Fruit fly (Drosophila melanogaster) Kc167 (cell line): ENCODE data around the gene CG32459.

Experiments
- Myc ChIP-seq: fragments of >200 bp; optimal IDR thresholded peaks from 2 replicates; lab custom pipeline; 2017; ENCODE audit warnings: missing external identifiers
- Sin3A ChIP-seq: fragments of >200 bp; optimal IDR thresholded peaks from 2 replicates; lab custom pipeline; 2018; ENCODE audit warnings: missing external identifiers
- h ChIP-seq: fragments of >200 bp; optimal IDR thresholded peaks from 3 replicates; lab custom pipeline; 2018; ENCODE audit warnings: missing external identifiers
- insv ChIP-seq: fragments of >200 bp; optimal IDR thresholded peaks from 3 replicates; lab custom pipeline; 2018; ENCODE audit warnings: missing external identifiers
- psq ChIP-seq: fragments of >200 bp; optimal IDR thresholded peaks from 2 replicates; lab custom pipeline; 2017; ENCODE audit warnings: missing external identifiers
- ttk ChIP-seq: sonication (Bioruptor generic); optimal IDR thresholded peaks from 2 replicates; lab custom pipeline; 2017; ENCODE audit warnings: missing external identifiers

The CG32459 gene

DNA sequence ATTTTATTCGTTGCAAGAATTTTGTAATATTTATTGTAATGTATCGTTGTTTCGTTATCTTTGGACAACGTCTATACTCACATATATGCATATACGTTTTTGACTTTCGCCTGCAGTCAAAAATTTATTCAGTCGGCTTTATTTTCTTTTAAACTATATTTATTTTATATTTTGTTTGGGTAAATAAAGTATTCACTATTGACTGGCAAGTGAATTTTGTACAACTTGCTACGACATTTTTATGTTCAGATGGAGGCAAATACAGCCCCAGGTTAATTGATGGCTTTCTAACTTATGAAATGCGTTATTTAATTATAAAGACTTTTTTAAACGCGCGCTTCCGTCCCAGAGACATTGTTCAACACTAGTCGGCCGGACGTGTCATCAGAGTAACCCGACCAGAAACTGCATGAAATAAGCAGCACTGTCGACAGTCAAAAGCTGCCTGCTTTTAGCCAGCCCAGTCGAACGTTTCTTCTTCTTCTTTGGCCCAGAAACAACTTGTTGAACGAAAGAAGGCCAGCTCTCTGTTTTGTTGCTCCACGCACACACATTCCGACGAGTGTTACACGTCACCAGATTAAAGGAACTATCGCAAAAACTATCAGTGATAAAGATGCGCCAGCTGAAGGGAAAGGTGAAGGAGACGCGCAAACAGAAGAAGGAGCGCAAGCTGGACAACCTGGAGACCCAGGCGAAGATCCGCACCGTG is 7.7 kb upstream of the CG32459 start, which contains the start of gene CG33169:
CG33169 (plus strand) TSS at position 498 of the 712 bp plus-strand sequence.
- no peak for TF ChIP-seq h (lab: Kevin White, UChicago)
- no peak for TF ChIP-seq Myc (lab: Kevin White, UChicago)
- TF ChIP-seq psq (lab: Kevin White, UChicago), result no peak
- no peak for TF ChIP-seq insv (lab: Kevin White, UChicago)

DNA sequence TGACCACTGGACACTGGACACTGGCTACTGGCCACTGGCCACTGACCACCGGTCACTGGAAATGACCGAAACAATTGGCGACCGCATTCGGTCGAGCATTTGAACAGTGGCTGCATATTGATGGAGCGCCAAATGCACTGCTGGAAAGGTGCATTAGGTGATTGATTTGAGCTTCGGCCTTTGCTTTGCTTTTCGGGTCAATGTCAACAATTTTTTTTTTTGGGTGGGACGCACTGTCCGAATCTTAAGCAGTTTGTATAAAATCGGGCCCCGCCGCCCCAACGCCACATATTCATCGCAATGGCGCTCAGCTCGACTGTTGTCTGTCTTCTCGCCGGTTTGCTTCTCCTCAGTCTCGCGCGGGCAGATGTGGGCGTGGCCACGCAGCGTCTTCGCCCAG is 4.6 kb upstream of the CG32459 start, which contains the start of gene CG13239:
CG13239 (plus strand) TSS at position 301 of the 400 bp plus-strand sequence.
- TF ChIP-seq Myc (lab: Kevin White, UChicago) (no peak), h (lab: Kevin White, UChicago) (no peak), Sin3A (lab: Kevin White, UChicago) (no peak), insv (lab: Kevin White, UChicago) (no peak), psq (lab: Kevin White, UChicago) (no peak), ttk (lab: Kevin White, UChicago) (no peak)

DNA sequence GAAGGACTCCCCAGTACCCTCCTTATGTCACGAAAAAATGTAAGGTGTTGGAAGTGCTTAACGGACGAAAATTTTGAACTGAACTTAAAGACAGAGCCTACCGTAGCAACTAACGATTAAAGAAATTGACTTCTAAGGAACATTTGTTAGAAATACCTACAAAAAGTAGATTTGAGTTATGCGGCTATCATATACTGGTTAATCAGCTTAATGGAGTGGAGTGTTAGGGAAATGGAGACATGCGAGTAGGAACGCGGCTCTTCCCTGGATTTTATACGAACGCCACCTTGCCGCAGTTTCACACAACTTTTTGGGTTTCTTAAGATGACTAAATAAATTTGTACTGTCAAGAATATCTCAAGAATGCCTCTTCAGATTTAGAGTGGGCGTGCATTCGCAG is 2.4 kb downstream of the CG32459 start, which contains the start of gene CG32462:
CG32462 (minus strand) TSS at position 101 of the 400 bp plus-strand sequence.
- no peak for TF ChIP-seq ttk (lab: Kevin White, UChicago)
- no peak for TF ChIP-seq Myc (lab: Kevin White, UChicago)
- no peak for TF ChIP-seq psq (lab: Kevin White, UChicago)
- no peak for TF ChIP-seq Sin3A (lab: Kevin White, UChicago)
- no peak for TF ChIP-seq h (lab: Kevin White, UChicago)
- no peak for TF ChIP-seq insv (lab: Kevin White, UChicago)

DNA sequence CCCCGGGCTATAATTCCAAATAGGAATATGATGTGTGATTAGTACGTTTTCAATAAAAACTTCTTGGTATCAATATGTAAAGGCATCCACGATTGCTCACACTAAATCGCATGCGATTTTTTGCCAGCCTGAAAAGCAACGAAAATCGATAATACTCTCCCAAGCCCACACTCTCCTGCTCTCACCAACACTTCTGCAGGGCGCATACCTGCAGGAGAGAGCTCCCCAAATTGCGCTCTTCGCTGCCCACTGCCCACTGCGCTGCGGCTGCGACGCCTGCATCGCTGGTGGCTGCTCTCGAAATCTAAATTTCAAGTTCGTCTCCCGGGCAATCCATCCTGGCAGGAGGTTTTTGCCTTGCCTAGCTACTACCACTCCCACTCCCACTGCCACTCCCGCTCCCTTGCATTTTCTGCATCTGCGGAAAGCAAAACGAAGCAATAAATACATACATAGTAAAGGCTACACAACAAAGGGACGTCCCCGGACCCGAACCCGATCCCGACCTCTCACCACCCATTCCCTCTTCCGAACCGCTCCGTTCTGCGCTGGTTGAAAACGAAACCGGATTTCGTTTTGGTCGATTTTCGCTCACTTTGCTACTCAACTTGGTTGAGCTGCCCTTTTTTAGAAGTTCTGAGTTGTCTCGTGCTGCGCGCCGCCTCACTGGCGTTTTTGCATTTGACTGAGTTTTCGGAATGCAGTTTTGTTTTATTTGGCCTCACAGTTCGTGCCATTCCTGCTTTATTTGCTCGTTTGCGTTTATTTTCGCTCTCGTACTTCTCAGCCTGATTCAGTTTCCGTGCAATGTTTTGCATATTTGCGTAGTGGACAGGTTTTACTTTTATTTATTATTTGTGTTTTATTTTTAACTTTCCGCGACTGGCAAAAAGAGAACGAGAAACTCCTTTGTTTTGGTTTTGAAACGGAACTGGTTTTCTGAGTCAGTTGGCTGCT is 4.4 kb downstream of the CG32459 start:
- TF ChIP-seq Sin3A (lab: Kevin White, UChicago), result no peak
- TF ChIP-seq h (lab: Kevin White, UChicago), result no peak
- no peak for TF ChIP-seq Myc (lab: Kevin White, UChicago)
- TF ChIP-seq psq (lab: Kevin White, UChicago), result no peak
- no peak for TF ChIP-seq ttk (lab: Kevin White, UChicago)
- no peak for TF ChIP-seq insv (lab: Kevin White, UChicago)

DNA sequence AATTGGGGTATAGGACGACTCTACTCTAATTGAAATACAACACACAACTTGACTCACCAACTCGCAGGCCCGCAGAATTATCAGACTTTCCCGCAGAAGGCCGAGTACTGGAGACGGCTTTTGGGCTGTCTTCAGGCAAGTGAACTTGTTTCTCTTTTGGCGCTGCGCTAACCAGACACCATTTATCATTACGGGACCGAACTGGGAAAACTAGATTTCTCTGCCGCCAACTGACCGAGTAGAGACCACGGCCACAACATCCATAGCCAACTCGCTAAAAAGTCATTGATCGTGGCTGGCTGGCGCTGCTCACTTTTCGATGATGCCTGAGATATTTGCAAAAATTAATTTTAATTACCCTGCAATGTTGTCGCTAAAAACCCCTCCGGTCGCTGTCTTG is 6.9 kb downstream of the CG32459 start:
- TF ChIP-seq h (lab: Kevin White, UChicago) (no peak), ttk (lab: Kevin White, UChicago) (no peak), Myc (lab: Kevin White, UChicago) (no peak), Sin3A (lab: Kevin White, UChicago) (no peak), psq (lab: Kevin White, UChicago) (no peak)

DNA sequence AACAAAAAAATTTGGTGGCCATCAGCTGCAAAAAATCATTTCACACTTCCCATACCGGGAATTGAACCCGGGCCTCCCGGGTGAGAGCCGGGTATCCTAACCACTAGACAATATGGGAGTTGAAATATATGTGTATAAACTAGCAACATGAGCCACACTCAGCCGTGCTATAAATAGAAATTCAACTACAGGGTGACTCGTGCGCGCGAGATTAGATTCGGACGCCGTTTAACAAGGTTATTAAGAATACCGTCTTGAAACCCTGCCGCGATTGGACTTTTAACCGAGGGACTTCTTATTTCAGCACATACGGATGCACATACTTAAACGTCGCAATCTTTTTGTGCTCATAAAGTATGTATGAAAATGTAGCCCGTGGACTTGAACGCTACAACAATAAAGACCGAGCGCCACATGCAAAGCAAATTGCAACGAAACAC is 8.2 kb downstream of the CG32459 start:
- TF ChIP-seq Sin3A (lab: Kevin White, UChicago) (no peak), insv (lab: Kevin White, UChicago) (no peak), h (lab: Kevin White, UChicago) (no peak), ttk (lab: Kevin White, UChicago) (no peak), Myc (lab: Kevin White, UChicago) (no peak), psq (lab: Kevin White, UChicago) (no peak)

DNA sequence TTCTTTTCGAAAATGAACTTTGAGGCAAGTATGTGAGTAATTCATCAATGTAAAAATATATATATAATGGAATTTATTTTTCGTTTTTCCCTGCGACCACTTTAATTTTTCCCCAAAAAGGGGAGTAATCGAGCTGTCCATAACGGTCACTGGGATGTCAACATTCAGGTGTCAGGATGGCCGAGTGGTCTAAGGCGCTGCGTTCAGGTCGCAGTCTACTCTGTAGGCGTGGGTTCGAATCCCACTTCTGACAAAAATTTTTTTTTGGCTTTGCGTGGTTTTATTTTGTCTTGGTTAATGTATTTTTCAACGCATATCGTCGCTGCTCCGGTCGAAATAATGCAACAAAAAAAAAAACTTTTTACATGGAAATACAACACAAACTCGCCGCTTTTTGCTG is 12.8 kb downstream of the CG32459 start:
- TF ChIP-seq Sin3A (lab: Kevin White, UChicago), result no peak
- no peak for TF ChIP-seq ttk (lab: Kevin White, UChicago)
- no peak for TF ChIP-seq Myc (lab: Kevin White, UChicago)
- no peak for TF ChIP-seq h (lab: Kevin White, UChicago)
- TF ChIP-seq insv (lab: Kevin White, UChicago), result no peak
- no peak for TF ChIP-seq psq (lab: Kevin White, UChicago)

DNA sequence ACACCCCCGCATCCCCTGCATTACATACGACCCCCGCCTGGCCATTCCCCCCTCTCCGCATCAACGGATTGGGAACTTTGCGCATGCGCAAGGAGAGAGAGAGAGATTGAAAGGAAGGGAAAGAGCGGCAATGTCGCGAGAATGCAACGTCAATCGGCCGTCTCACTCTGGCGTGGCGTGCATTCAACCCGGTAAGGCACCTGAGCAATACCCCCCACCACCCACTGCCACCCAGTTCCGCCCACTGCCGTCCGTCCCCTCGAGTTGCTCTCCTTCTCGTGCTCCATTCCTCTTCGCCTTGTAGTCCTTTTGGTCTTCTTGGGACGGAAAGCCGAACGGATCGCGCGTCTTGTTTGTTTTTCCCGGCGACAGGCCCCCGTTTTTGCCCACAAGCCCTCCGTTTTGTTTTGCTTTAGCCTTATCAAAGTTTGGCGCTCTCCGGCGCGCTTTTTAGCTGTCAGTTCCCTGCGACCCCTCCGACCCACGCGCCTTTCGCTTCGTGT is 16.1 kb downstream of the CG32459 start:
- TF ChIP-seq h (lab: Kevin White, UChicago), result no peak
- no peak for TF ChIP-seq Myc (lab: Kevin White, UChicago)
- TF ChIP-seq Sin3A (lab: Kevin White, UChicago), result no peak
- no peak for TF ChIP-seq insv (lab: Kevin White, UChicago)
- no peak for TF ChIP-seq ttk (lab: Kevin White, UChicago)
- TF ChIP-seq psq (lab: Kevin White, UChicago), result no peak

DNA sequence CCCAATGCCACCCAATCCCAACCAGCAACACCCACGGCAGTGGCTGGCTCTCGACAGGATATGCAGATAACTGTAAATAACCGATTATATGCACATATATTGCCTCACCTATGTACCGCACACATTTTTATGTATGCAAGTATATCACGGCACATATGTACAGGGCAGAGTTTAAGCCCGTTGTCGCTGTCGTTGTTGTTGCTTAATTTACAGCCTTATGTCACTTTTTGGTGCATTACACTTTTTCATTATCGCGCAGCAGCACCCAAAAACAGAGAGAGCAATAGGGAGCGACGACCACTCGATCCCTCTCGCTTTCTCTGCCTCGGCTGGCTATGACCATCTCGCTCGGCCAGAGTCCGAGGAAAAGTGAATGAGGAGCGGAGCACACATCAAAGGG is 16.6 kb downstream of the CG32459 start:
- no peak for TF ChIP-seq ttk (lab: Kevin White, UChicago)
- no peak for TF ChIP-seq h (lab: Kevin White, UChicago)
- TF ChIP-seq Sin3A (lab: Kevin White, UChicago), result no peak
- TF ChIP-seq psq (lab: Kevin White, UChicago), result no peak
- no peak for TF ChIP-seq Myc (lab: Kevin White, UChicago)
- TF ChIP-seq insv (lab: Kevin White, UChicago), result no peak

DNA sequence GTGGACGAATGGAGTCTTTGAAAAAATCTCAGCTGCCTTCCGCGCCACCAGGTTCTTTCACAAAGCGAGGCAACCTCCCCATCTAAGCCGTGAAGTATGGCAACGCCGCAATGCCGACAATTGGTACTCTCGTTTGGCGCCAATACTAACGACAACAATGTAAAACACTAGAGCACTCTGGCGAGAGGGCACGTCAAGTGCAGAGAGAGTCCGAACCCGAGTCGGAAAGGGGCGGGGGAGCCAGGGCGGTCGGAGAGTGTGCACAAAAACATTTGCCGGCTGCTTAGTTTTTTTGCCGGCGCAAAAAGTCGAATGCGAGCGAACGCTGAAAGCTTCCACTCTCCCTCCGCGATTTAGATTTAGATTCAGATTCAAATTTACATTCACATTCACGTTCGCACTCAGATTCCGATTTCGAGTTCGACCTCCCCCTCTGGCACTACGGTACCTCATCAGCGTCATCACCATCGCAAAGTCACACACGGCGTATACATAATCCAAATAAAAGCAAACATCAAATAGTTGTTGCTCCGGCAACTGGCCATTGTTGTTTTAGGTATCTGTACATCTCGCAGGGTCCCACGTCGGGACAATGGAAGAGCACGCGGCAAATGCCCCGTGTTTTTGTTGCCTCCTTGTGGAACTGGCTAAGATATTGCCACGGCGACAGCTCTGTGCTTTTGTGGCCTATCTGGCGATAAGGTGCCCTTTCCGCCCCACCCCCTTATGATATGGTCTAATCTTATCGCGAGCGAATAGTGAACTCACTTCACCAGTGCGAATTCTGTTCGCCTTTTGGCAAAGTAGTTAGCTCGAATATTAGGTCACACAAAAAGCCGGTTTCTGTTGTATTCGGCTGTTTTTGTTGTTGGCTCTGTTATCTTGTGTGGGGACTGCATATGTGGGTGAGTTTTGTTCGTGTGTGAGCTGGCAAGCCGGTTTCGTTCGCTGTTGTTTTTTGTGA is 17.9 kb downstream of the CG32459 start:
- TF ChIP-seq Sin3A (lab: Kevin White, UChicago), result no peak
- TF ChIP-seq Myc (lab: Kevin White, UChicago), result no peak
- TF ChIP-seq ttk (lab: Kevin White, UChicago), result no peak
- no peak for TF ChIP-seq h (lab: Kevin White, UChicago)
- no peak for TF ChIP-seq insv (lab: Kevin White, UChicago)
- TF ChIP-seq psq (lab: Kevin White, UChicago), result no peak
